Worm (Caenorhabditis elegans): ENCODE results near the gene Y66D12A.19.

ce11 chrIII:11496496-11496895 is 12.4 kb upstream of the Y66D12A.19 start, which contains the start of gene Y66D12A.24:
- TF ChIP-seq ama-1 (optimal IDR thresholded peaks at IDR 0.05) = no peak
- no peak for TF ChIP-seq gmeb-1 (tag; optimal IDR thresholded peaks at IDR 0.05)
- no peak for TF ChIP-seq elt-1 (tag; optimal IDR thresholded peaks at IDR 0.05)
- no peak for TF ChIP-seq lin-13 (GFP tag; optimal IDR thresholded peaks at IDR 0.05)
- no peak for TF ChIP-seq nhr-12 (tag; optimal IDR thresholded peaks at IDR 0.05)
- TF ChIP-seq zag-1 (tag; optimal IDR thresholded peaks at IDR 0.05) = no peak

Measured in whole organism, L2 larva.